Worm (Caenorhabditis elegans) whole organism, L4 larva: Measurements from ENCODE around the gene srx-5.

Source experiments
- R02D3.7 ChIP-seq: fragments of 150-350 bp; sonication (generic microtip); optimal IDR thresholded peaks from 3 replicates; lab custom pipeline; 2014; ENCODE audit warnings: missing biosample characterization, missing genetic modification characterization
- fos-1 ChIP-seq: fragments of 150-350 bp; optimal IDR thresholded peaks from 2 replicates; lab custom pipeline; 2014; ENCODE audit warnings: missing biosample characterization, missing genetic modification characterization
- hmg-1.1 ChIP-seq: fragments of 200-800 bp; sonication (Bioruptor generic); IDR thresholded peaks from 2 replicates; pipeline ENCODE4 v1.3.6; 2022; ENCODE audit warnings: missing genetic modification reagents, missing genetic modification characterization, missing compliant biosample characterization
- nhr-6 ChIP-seq: fragments of 150-350 bp; optimal IDR thresholded peaks from 2 replicates; lab custom pipeline; 2014; ENCODE audit warnings: missing biosample characterization, missing genetic modification characterization
- nhr-77 ChIP-seq: fragments of 150-350 bp; optimal IDR thresholded peaks from 2 replicates; lab custom pipeline; 2014; ENCODE audit warnings: missing biosample characterization, missing genetic modification characterization
- unc-62 ChIP-seq, 3 experiments: fragments of 150-350 bp in 1 of 3; sonication (generic microtip); optimal IDR thresholded peaks in 2 of 3; peaks in 1 of 3; 1 replicate in 1 of 3; 2 replicates in 2 of 3; lab custom pipeline; 2014 to 2017; ENCODE audit warnings: missing biosample characterization in 3 of 3, missing genetic modification characterization in 3 of 3, missing genetic modification reagents in 3 of 3, missing genotype in 1 of 3

DNA sequence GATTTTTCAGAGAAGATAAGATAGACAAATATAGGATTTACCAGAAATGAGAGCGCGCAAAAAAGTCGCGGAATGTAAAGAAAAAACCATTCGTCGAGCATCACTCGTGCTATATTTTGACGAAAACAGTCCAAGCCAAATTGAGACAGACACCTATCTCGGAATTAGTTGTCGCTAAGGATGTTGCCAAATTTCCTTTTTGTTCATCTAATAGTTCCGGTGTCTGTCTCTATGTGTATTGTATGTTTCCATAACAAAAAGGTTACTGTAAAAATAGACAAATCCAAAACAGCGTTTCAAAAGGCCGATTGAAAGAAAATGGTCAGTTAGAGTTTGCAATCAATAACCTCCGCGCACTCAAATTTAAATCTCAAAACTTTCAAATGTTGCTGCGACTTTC, 5.3 kb upstream of the srx-5 start, which contains the start of gene srj-53:
- TF ChIP-seq R02D3.7 (no peak), hmg-1.1 (no peak), nhr-77 (tag; lab: Kevin White, UChicago) (no peak), nhr-6 (no peak), unc-62 (GFP tag; optimal IDR thresholded peaks at IDR 0.05 in 1 of 2; lab: Kevin White, UChicago) (no peak), unc-62 (tag; optimal IDR thresholded peaks at IDR 0.05; lab: Kevin White, UChicago) (no peak), fos-1 (tag; lab: Kevin White, UChicago) (no peak)
